Fruit fly (Drosophila melanogaster) whole organism, prepupa: ENCODE results near the gene lawc.

Experiments used
- Blimp-1 ChIP-seq: fragments of 200-800 bp; sonication (Bioruptor generic); optimal IDR thresholded peaks from 3 replicates; lab custom pipeline; 2017; ENCODE audit warnings: missing biosample characterization, missing genetic modification characterization, mild to moderate bottlenecking, moderate library complexity, missing genetic modification reagents
- CG11762 ChIP-seq: fragments of 200-800 bp; sonication (Bioruptor generic); optimal IDR thresholded peaks from 3 replicates; lab custom pipeline; 2016; ENCODE audit warnings: missing biosample characterization, missing genetic modification characterization; ENCODE audit not compliant: insufficient read depth
- CG1621 ChIP-seq: fragments of 200-800 bp; sonication (Bioruptor generic); optimal IDR thresholded peaks from 3 replicates; lab custom pipeline; 2018; ENCODE audit warnings: missing biosample characterization, mild to moderate bottlenecking, missing genetic modification characterization
- CG31627 ChIP-seq: fragments of 200-800 bp; sonication (Bioruptor generic); optimal IDR thresholded peaks from 3 replicates; lab custom pipeline; 2016; ENCODE audit warnings: missing biosample characterization, missing genetic modification characterization
- CG32006 ChIP-seq: fragments of 200-800 bp; sonication (Bioruptor generic); optimal IDR thresholded peaks from 3 replicates; lab custom pipeline; 2017; ENCODE audit warnings: missing biosample characterization, mild to moderate bottlenecking, missing genetic modification characterization
- CG3919 ChIP-seq: fragments of 200-800 bp; sonication (Bioruptor generic); optimal IDR thresholded peaks from 3 replicates; lab custom pipeline; 2016; ENCODE audit warnings: missing biosample characterization, missing genetic modification characterization
- CG4318 ChIP-seq: fragments of 200-800 bp; sonication (Bioruptor generic); optimal IDR thresholded peaks from 3 replicates; lab custom pipeline; 2017; ENCODE audit warnings: missing biosample characterization, mild to moderate bottlenecking, missing genetic modification characterization
- CG6792 ChIP-seq: fragments of 200-800 bp; sonication (Bioruptor generic); optimal IDR thresholded peaks from 3 replicates; lab custom pipeline; 2016; ENCODE audit warnings: missing biosample characterization, missing genetic modification characterization
- CG6854 ChIP-seq: fragments of 200-800 bp; sonication (Bioruptor generic); optimal IDR thresholded peaks from 2 replicates; lab custom pipeline; 2017; ENCODE audit warnings: missing biosample characterization, mild to moderate bottlenecking, missing genetic modification characterization
- CG8119 ChIP-seq: fragments of 200-800 bp; sonication (Bioruptor generic); IDR thresholded peaks from 3 replicates; pipeline ENCODE4 v1.3.6; 2022; ENCODE audit warnings: missing biosample characterization, missing genetic modification characterization
- CG8319 ChIP-seq: fragments of 200-800 bp; sonication (Bioruptor generic); optimal IDR thresholded peaks from 3 replicates; lab custom pipeline; 2016; ENCODE audit warnings: missing biosample characterization, missing genetic modification characterization
- CG8632 ChIP-seq: fragments of 200-800 bp; sonication (Bioruptor generic); optimal IDR thresholded peaks from 3 replicates; lab custom pipeline; 2016; ENCODE audit warnings: missing biosample characterization, missing genetic modification characterization
- Eip75B ChIP-seq: fragments of 200-800 bp; sonication (Bioruptor generic); optimal IDR thresholded peaks from 3 replicates; lab custom pipeline; 2016; ENCODE audit warnings: missing biosample characterization, missing genetic modification characterization
- Eip78C ChIP-seq: fragments of 200-800 bp; sonication (Bioruptor generic); peaks from one replicate; lab custom pipeline; 2016; ENCODE audit warnings: missing biosample characterization, missing genetic modification characterization
- Eip93F ChIP-seq: fragments of 200-800 bp; sonication (Bioruptor generic); optimal IDR thresholded peaks from 2 replicates; lab custom pipeline; 2016; ENCODE audit warnings: missing biosample characterization, mild to moderate bottlenecking, missing genetic modification characterization
- Ets96B ChIP-seq: fragments of 200-800 bp; optimal IDR thresholded peaks from 2 replicates; lab custom pipeline; 2019; ENCODE audit warnings: missing biosample characterization, mild to moderate bottlenecking, missing genetic modification characterization, moderate library complexity
- Hr38 ChIP-seq: sonication (Bioruptor generic); optimal IDR thresholded peaks from 2 replicates; lab custom pipeline; 2016; ENCODE audit warnings: missing biosample characterization, missing genetic modification characterization
- Hr39 ChIP-seq: fragments of 200-800 bp; sonication (Bioruptor generic); optimal IDR thresholded peaks from 2 replicates; lab custom pipeline; 2016; ENCODE audit warnings: missing biosample characterization, missing genetic modification characterization
- Met ChIP-seq: fragments of 200-800 bp; sonication (Bioruptor generic); optimal IDR thresholded peaks from 3 replicates; lab custom pipeline; 2016; ENCODE audit warnings: missing biosample characterization, missing genetic modification characterization
- OdsH ChIP-seq: fragments of 200-800 bp; sonication (Bioruptor generic); optimal IDR thresholded peaks from 3 replicates; lab custom pipeline; 2016; ENCODE audit warnings: missing biosample characterization, missing genetic modification characterization
- Sox14 ChIP-seq: fragments of 200-800 bp; sonication (Bioruptor generic); optimal IDR thresholded peaks from 3 replicates; lab custom pipeline; 2016; ENCODE audit warnings: missing biosample characterization, missing genetic modification characterization
- Sox15 ChIP-seq: fragments of 200-800 bp; sonication (Bioruptor generic); optimal IDR thresholded peaks from 3 replicates; lab custom pipeline; 2016; ENCODE audit warnings: missing biosample characterization, missing genetic modification characterization
- achi ChIP-seq: fragments of 200-800 bp; sonication (Bioruptor generic); optimal IDR thresholded peaks from 3 replicates; lab custom pipeline; 2016; ENCODE audit warnings: missing biosample characterization, missing genetic modification characterization
- acj6 ChIP-seq: fragments of 200-800 bp; sonication (Bioruptor generic); optimal IDR thresholded peaks from 3 replicates; lab custom pipeline; 2016; ENCODE audit warnings: missing biosample characterization, missing genetic modification characterization
- cyc ChIP-seq: fragments of 200-800 bp; sonication (Bioruptor generic); optimal IDR thresholded peaks from 3 replicates; lab custom pipeline; 2016; ENCODE audit warnings: missing biosample characterization, missing genetic modification characterization
- dac ChIP-seq: fragments of 200-800 bp; sonication (Bioruptor generic); optimal IDR thresholded peaks from 2 replicates; lab custom pipeline; 2017; ENCODE audit warnings: missing biosample characterization, mild to moderate bottlenecking, missing genetic modification characterization
- dsx ChIP-seq: fragments of 200-800 bp; optimal IDR thresholded peaks from 3 replicates; lab custom pipeline; 2019; ENCODE audit warnings: missing biosample characterization, mild to moderate bottlenecking, missing genetic modification characterization, moderate library complexity; ENCODE audit not compliant: poor library complexity, severe bottlenecking
- esn ChIP-seq: fragments of 200-800 bp; sonication (Bioruptor generic); optimal IDR thresholded peaks from 2 replicates; lab custom pipeline; 2016; ENCODE audit warnings: missing biosample characterization, mild to moderate bottlenecking, missing genetic modification characterization, moderate library complexity
- fd59A ChIP-seq: fragments of 200-800 bp; sonication (Bioruptor generic); optimal IDR thresholded peaks from 2 replicates; lab custom pipeline; 2017; ENCODE audit warnings: missing biosample characterization, mild to moderate bottlenecking, missing genetic modification characterization, missing genetic modification reagents
- pdm3 ChIP-seq: fragments of 200-800 bp; sonication (Bioruptor generic); optimal IDR thresholded peaks from 3 replicates; lab custom pipeline; 2016; ENCODE audit warnings: missing biosample characterization, missing genetic modification characterization
- spab ChIP-seq: fragments of 200-800 bp; sonication (Bioruptor generic); optimal IDR thresholded peaks from 2 replicates; lab custom pipeline; 2017; ENCODE audit warnings: missing biosample characterization, mild to moderate bottlenecking, missing genetic modification characterization, missing genetic modification reagents
- ss ChIP-seq, 2 experiments: fragments of 200-800 bp; sonication (Bioruptor generic); optimal IDR thresholded peaks; 2 replicates in 1 of 2; 3 replicates in 1 of 2; lab custom pipeline; 2017 to 2018; ENCODE audit warnings: mild to moderate bottlenecking in 2 of 2, missing biosample characterization in 2 of 2, missing genetic modification characterization in 2 of 2, moderate library complexity in 1 of 2
- svp ChIP-seq: fragments of 200-800 bp; sonication (Bioruptor generic); peaks from one replicate; lab custom pipeline; 2016; ENCODE audit warnings: missing biosample characterization, missing genetic modification characterization
- topi ChIP-seq: fragments of 200-800 bp; sonication (Bioruptor generic); optimal IDR thresholded peaks from 3 replicates; lab custom pipeline; 2016; ENCODE audit warnings: missing biosample characterization, missing genetic modification characterization
- vri ChIP-seq: fragments of 200-800 bp; sonication (Bioruptor generic); optimal IDR thresholded peaks from 3 replicates; lab custom pipeline; 2016; ENCODE audit warnings: missing biosample characterization, mild to moderate bottlenecking, missing genetic modification characterization

Gene lawc

DNA sequence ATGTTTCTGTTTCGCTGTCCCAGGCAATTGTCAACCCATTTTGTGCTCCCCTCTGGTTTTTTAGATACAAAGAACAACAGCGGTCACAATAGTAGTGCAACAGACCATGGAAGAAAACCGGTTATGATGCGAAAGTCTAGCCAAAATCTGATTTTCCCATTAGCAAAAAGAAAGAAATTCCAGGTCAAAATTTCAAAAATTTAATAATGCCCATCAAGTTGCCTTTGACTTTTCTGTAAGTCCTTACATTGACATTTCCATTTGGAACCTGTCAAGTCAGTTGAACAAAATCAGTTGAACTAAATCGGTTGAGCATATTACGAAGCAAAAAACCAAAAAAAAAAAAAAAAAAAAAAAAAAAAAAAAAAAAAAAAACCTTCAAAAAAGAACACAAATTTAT, 5.5 kb upstream of the lawc start (continued):
- TF ChIP-seq Hr38 (GFP tag; lab: Kevin White, UChicago): no peak
- peak; percentile 4 for TF ChIP-seq CG8632

dm6 chrX:8416209-8416608, 4.8 kb upstream of the lawc start:
- TF ChIP-seq Eip78C (GFP tag; lab: Kevin White, UChicago) (peak; percentile 74), CG4318 (GFP tag; lab: Kevin White, UChicago) (no peak), ss (GFP tag; optimal IDR thresholded peaks at IDR 0.05; lab: Kevin White, UChicago) (no peak), Met (peak; percentile 4), Ets96B (no peak), acj6 (GFP tag; lab: Kevin White, UChicago) (no peak), CG8319 (GFP tag; lab: Kevin White, UChicago) (no peak), CG1621 (tag; lab: Kevin White, UChicago) (no peak)
- TF ChIP-seq, all 60 proteins: peak for 2

DNA sequence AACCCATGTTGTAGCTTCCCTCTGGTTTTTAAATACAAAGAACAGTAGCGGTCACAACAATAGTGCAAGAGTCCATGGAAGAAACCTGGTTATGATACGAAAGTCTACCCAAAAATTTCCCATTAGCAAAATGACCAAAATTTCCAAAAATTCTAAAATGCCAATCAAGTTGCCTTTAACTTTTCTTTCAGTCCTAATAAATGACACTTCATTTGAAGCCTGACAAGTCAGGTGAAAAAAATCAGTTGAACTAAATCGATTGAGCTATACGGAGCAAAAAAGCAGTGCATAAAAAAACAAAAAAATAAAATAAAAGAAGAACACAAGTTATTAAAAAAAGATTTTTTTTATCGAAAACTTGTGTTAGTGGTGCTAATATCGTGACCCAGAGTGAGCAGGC, 4.1 kb upstream of the lawc start:
- TF ChIP-seq spab: no peak
- TF ChIP-seq fd59A (GFP tag; lab: Kevin White, UChicago): no peak
- peak; percentile 52 for TF ChIP-seq svp (GFP tag; lab: Kevin White, UChicago)
- no peak for TF ChIP-seq acj6 (GFP tag; lab: Kevin White, UChicago)
- no peak for TF ChIP-seq Eip93F
- TF ChIP-seq CG6792 (GFP tag; lab: Kevin White, UChicago): no peak
- peak; percentile 14 for TF ChIP-seq CG32006 (GFP tag; lab: Kevin White, UChicago)

- peak; percentile 51 for TF ChIP-seq Eip78C (GFP tag; lab: Kevin White, UChicago)
- no peak for TF ChIP-seq CG11762 (GFP tag; lab: Kevin White, UChicago)
- peak; percentile 6 for TF ChIP-seq CG31627 (GFP tag; lab: Kevin White, UChicago)
- peak; percentile 18 for TF ChIP-seq topi (GFP tag; lab: Kevin White, UChicago)
- TF ChIP-seq Met: peak; percentile 22
- no peak for TF ChIP-seq achi
- peak; percentile 31 for TF ChIP-seq Eip75B (GFP tag; lab: Kevin White, UChicago)
- peak; percentile 23 for TF ChIP-seq OdsH
- TF ChIP-seq acj6 (GFP tag; lab: Kevin White, UChicago): peak; percentile 5
- TF ChIP-seq pdm3 (GFP tag; lab: Kevin White, UChicago): peak; percentile 9
- TF ChIP-seq CG3919 (GFP tag; lab: Kevin White, UChicago): peak; percentile 3
- peak; percentile 3 for TF ChIP-seq vri (GFP tag; lab: Kevin White, UChicago)
- peak; percentile 17 for TF ChIP-seq cyc (GFP tag; lab: Kevin White, UChicago)
- TF ChIP-seq dsx (GFP tag; lab: Kevin White, UChicago): no peak
- TF ChIP-seq CG6854: no peak
- peak; percentile 78 for TF ChIP-seq Blimp-1 (GFP tag; lab: Kevin White, UChicago)
- TF ChIP-seq Sox15 (GFP tag; lab: Kevin White, UChicago): no peak
- no peak for TF ChIP-seq dac (GFP tag; lab: Kevin White, UChicago)
- peak; percentile 10 for TF ChIP-seq CG32006 (GFP tag; lab: Kevin White, UChicago)
- TF ChIP-seq Hr39 (GFP tag; lab: Kevin White, UChicago): peak; percentile 0
- TF ChIP-seq CG8119 (GFP tag; lab: Robert Waterston, UW): no peak
- TF ChIP-seq Sox14 (GFP tag; lab: Kevin White, UChicago): no peak
- TF ChIP-seq esn: peak; percentile 45
Observed at dm6 chrX:8414351-8414750, 2.9 kb upstream of the lawc start.
